Worm (Caenorhabditis elegans) whole organism, L4 larva: ENCODE results near the gene cyp-35B3.
A peak's percentile ranks its signal among the peaks of the same experiment; 100 is the strongest.

Experiments
- F37D6.2 ChIP-seq: sonication (generic microtip); optimal IDR thresholded peaks from 2 replicates; lab custom pipeline; 2016; ENCODE audit warnings: mild to moderate bottlenecking, missing genetic modification characterization, missing compliant biosample characterization
- F44E2.7 ChIP-seq: fragments of 200-800 bp; sonication (Bioruptor generic); IDR thresholded peaks from 2 replicates; pipeline ENCODE4 v2.1.2; 2022; ENCODE audit warnings: missing genetic modification characterization, missing compliant biosample characterization
- F49E8.2 ChIP-seq: sonication (generic microtip); optimal IDR thresholded peaks from 2 replicates; lab custom pipeline; 2016; ENCODE audit warnings: missing compliant biosample characterization, mild to moderate bottlenecking, missing genetic modification characterization, borderline replicate concordance
- T20F7.1 ChIP-seq: fragments of 200-800 bp; sonication (Bioruptor generic); optimal IDR thresholded peaks from 2 replicates; lab custom pipeline; 2018; ENCODE audit warnings: mild to moderate bottlenecking, missing genetic modification characterization, missing compliant biosample characterization
- ZK337.2 ChIP-seq: fragments of 200-800 bp; sonication (Bioruptor generic); IDR thresholded peaks from 2 replicates; pipeline ENCODE4 v1.3.6; 2022; ENCODE audit warnings: missing genetic modification reagents, missing genetic modification characterization, missing compliant biosample characterization
- aha-1 ChIP-seq: fragments of 150-350 bp; peaks from one replicate; lab custom pipeline; 2014; ENCODE audit warnings: missing biosample characterization, missing genetic modification characterization
- ceh-28 ChIP-seq: fragments of 150-350 bp; optimal IDR thresholded peaks from 2 replicates; lab custom pipeline; 2014; ENCODE audit warnings: missing biosample characterization, missing genetic modification reagents, missing genetic modification characterization
- daf-16 ChIP-seq, 3 experiments: sonication (generic microtip); optimal IDR thresholded peaks; 2 replicates each; lab custom pipeline; 2016 to 2017; ENCODE audit warnings: missing genetic modification characterization in 3 of 3, missing genetic modification reagents in 3 of 3, mild to moderate bottlenecking in 2 of 3, missing compliant biosample characterization in 2 of 3, missing biosample characterization in 1 of 3, moderate library complexity in 1 of 3
- daf-8 ChIP-seq: fragments of 200-800 bp; sonication (Bioruptor generic); IDR thresholded peaks from 2 replicates; pipeline ENCODE4 v1.3.6; 2022; ENCODE audit warnings: missing genetic modification characterization, missing compliant biosample characterization
- dmd-6 ChIP-seq: fragments of 200-800 bp; sonication (Bioruptor generic); IDR thresholded peaks from 2 replicates; pipeline ENCODE4 v1.3.6; 2022; ENCODE audit warnings: missing genetic modification reagents, missing genetic modification characterization, missing compliant biosample characterization
- egl-27 ChIP-seq: sonication (generic microtip); optimal IDR thresholded peaks from 3 replicates; lab custom pipeline; 2017; ENCODE audit warnings: missing biosample characterization, missing genetic modification reagents, missing genetic modification characterization
- fos-1 ChIP-seq: fragments of 150-350 bp; optimal IDR thresholded peaks from 2 replicates; lab custom pipeline; 2014; ENCODE audit warnings: missing biosample characterization, missing genetic modification characterization
- hlh-11 ChIP-seq: fragments of 200-800 bp; sonication (Bioruptor generic); optimal IDR thresholded peaks from 2 replicates; lab custom pipeline; 2018; ENCODE audit warnings: mild to moderate bottlenecking, missing genetic modification characterization, missing compliant biosample characterization
- hlh-30 ChIP-seq: sonication (generic microtip); optimal IDR thresholded peaks from 2 replicates; lab custom pipeline; 2017; ENCODE audit warnings: antibody characterized with exemption, mild to moderate bottlenecking, missing genetic modification characterization, missing compliant biosample characterization; ENCODE audit not compliant: insufficient read depth
- hmg-1.1 ChIP-seq: fragments of 200-800 bp; sonication (Bioruptor generic); IDR thresholded peaks from 2 replicates; pipeline ENCODE4 v1.3.6; 2022; ENCODE audit warnings: missing genetic modification reagents, missing genetic modification characterization, missing compliant biosample characterization
- lin-38 ChIP-seq: fragments of 200-800 bp; sonication (Bioruptor generic); IDR thresholded peaks from 2 replicates; pipeline ENCODE4 v1.3.6; 2022; ENCODE audit warnings: missing genetic modification reagents, missing genetic modification characterization, missing compliant biosample characterization
- lsy-2 ChIP-seq, 2 experiments: fragments of 150-350 bp in 1 of 2; sonication (generic microtip) in 1 of 2; optimal IDR thresholded peaks; 2 replicates each; lab custom pipeline; 2014 to 2017; ENCODE audit warnings: missing biosample characterization in 2 of 2, missing genetic modification characterization in 2 of 2
- madf-5 ChIP-seq, 2 experiments: fragments of 200-800 bp; sonication (Bioruptor generic); IDR thresholded peaks; 2 replicates each; pipeline ENCODE4 v1.3.6; 2022; ENCODE audit warnings: missing compliant biosample characterization in 2 of 2, missing genetic modification characterization in 2 of 2
- mxl-2 ChIP-seq: fragments of 200-800 bp; sonication (Bioruptor generic); conservative IDR thresholded peaks from 2 replicates; pipeline ENCODE4 v1.3.6; 2022; ENCODE audit warnings: missing genetic modification reagents, missing genetic modification characterization, missing compliant biosample characterization
- mxl-3 ChIP-seq: fragments of 200-800 bp; sonication (Bioruptor generic); optimal IDR thresholded peaks from 2 replicates; lab custom pipeline; 2018; ENCODE audit warnings: mild to moderate bottlenecking, missing genetic modification characterization, missing compliant biosample characterization
- nhr-10 ChIP-seq: fragments of 150-350 bp; optimal IDR thresholded peaks from 2 replicates; lab custom pipeline; 2014; ENCODE audit warnings: missing biosample characterization, missing genetic modification characterization
- nhr-11 ChIP-seq: fragments of 150-350 bp; optimal IDR thresholded peaks from 2 replicates; lab custom pipeline; 2014; ENCODE audit warnings: missing biosample characterization, missing genetic modification characterization
- nhr-237 ChIP-seq: sonication (generic microtip); optimal IDR thresholded peaks from 2 replicates; lab custom pipeline; 2017; ENCODE audit warnings: missing biosample characterization, missing genetic modification characterization
- nhr-25 ChIP-seq: sonication (generic microtip); optimal IDR thresholded peaks from 2 replicates; lab custom pipeline; 2017; ENCODE audit warnings: missing genetic modification characterization, mild to moderate bottlenecking, missing compliant biosample characterization, antibody characterized with exemption, moderate library complexity, borderline replicate concordance; ENCODE audit not compliant: insufficient read depth
- nhr-28 ChIP-seq: fragments of 150-350 bp; optimal IDR thresholded peaks from 2 replicates; lab custom pipeline; 2014; ENCODE audit warnings: missing biosample characterization, missing genetic modification characterization
- nhr-41 ChIP-seq: fragments of 200-800 bp; sonication (Bioruptor generic); IDR thresholded peaks from 2 replicates; pipeline ENCODE4 v1.3.6; 2022; ENCODE audit warnings: missing genetic modification reagents, missing genetic modification characterization, missing compliant biosample characterization
- nhr-42 ChIP-seq: fragments of 200-800 bp; sonication (Bioruptor generic); IDR thresholded peaks from 2 replicates; pipeline ENCODE4 v1.3.6; 2022; ENCODE audit warnings: missing genetic modification characterization, missing compliant biosample characterization
- nhr-6 ChIP-seq: fragments of 150-350 bp; optimal IDR thresholded peaks from 2 replicates; lab custom pipeline; 2014; ENCODE audit warnings: missing biosample characterization, missing genetic modification characterization
- nhr-76 ChIP-seq: fragments of 150-350 bp; optimal IDR thresholded peaks from 2 replicates; lab custom pipeline; 2014; ENCODE audit warnings: missing biosample characterization, missing genetic modification characterization
- pqm-1 ChIP-seq: sonication (generic microtip); optimal IDR thresholded peaks from 2 replicates; lab custom pipeline; 2017; ENCODE audit warnings: missing biosample characterization, missing genetic modification characterization
- set-16 ChIP-seq: fragments of 200-800 bp; sonication (Bioruptor generic); IDR thresholded peaks from 2 replicates; pipeline ENCODE4 v1.3.6; 2022; ENCODE audit warnings: missing genetic modification reagents, missing genetic modification characterization, missing compliant biosample characterization
- skn-1 ChIP-seq: fragments of 150-350 bp; optimal IDR thresholded peaks from 2 replicates; lab custom pipeline; 2014; ENCODE audit warnings: missing biosample characterization, missing genetic modification characterization
- spr-3 ChIP-seq: fragments of 200-800 bp; sonication (Bioruptor generic); optimal IDR thresholded peaks from 2 replicates; lab custom pipeline; 2018; ENCODE audit warnings: mild to moderate bottlenecking, missing genetic modification characterization, missing compliant biosample characterization
- tag-97 ChIP-seq: fragments of 200-800 bp; sonication (Bioruptor generic); IDR thresholded peaks from 2 replicates; pipeline ENCODE4 v1.3.6; 2022; ENCODE audit warnings: missing genetic modification characterization, missing compliant biosample characterization
- unc-130 ChIP-seq: sonication (generic microtip); optimal IDR thresholded peaks from 2 replicates; lab custom pipeline; 2016; ENCODE audit warnings: missing genetic modification reagents, missing genetic modification characterization, missing compliant biosample characterization
- unc-39 ChIP-seq: sonication (generic microtip); optimal IDR thresholded peaks from 2 replicates; lab custom pipeline; 2017; ENCODE audit warnings: missing biosample characterization, missing genetic modification characterization
- vab-7 ChIP-seq: fragments of 200-800 bp; sonication (Bioruptor generic); IDR thresholded peaks from 2 replicates; pipeline ENCODE4 v1.3.6; 2022; ENCODE audit warnings: missing genetic modification reagents, missing genetic modification characterization, missing compliant biosample characterization
- zfp-3 ChIP-seq: fragments of 200-800 bp; sonication (Bioruptor generic); conservative IDR thresholded peaks from 2 replicates; pipeline ENCODE4 v1.3.6; 2022; ENCODE audit warnings: missing genetic modification reagents, missing genetic modification characterization, missing compliant biosample characterization

Gene cyp-35B3

DNA sequence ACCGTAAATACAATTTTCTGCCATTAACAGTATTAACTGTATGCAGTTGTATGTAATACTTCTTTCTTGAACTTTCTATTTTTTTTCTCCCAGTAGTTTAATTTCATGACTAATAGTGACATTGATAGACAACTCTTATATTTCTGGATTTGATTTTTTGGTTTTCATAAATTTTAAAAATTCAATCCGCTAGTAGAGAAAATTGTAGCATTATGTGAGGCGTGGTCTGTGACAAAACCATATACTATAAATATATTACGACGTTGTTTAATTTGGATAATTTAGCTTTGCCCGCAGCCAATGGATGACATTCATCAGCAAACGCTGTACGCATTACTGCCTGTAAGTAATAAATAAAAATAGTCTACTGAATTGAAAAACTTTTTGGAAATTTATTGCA, 16.1 kb upstream of the cyp-35B3 start, which contains the start of gene srx-64:
Gene srx-64 (plus strand): TSS at position 301 of the 400 bp plus-strand sequence.
- TF ChIP-seq nhr-76 (no peak), F37D6.2 (tag; lab: Kevin White, UChicago) (no peak), daf-8 (GFP tag; lab: Robert Waterston, UW) (no peak), lin-38 (no peak), hlh-30 (no peak), aha-1 (tag; lab: Kevin White, UChicago) (no peak), nhr-237 (no peak), hlh-11 (tag; lab: Kevin White, UChicago) (no peak), madf-5 (GFP tag; IDR thresholded peaks at IDR 0.05; lab: Robert Waterston, UW) (no peak), spr-3 (GFP tag; lab: Kevin White, UChicago) (no peak), lsy-2 (tag; optimal IDR thresholded peaks at IDR 0.05; lab: Kevin White, UChicago) (no peak), T20F7.1 (GFP tag; lab: Kevin White, UChicago) (no peak), nhr-10 (no peak), hmg-1.1 (no peak)

DNA sequence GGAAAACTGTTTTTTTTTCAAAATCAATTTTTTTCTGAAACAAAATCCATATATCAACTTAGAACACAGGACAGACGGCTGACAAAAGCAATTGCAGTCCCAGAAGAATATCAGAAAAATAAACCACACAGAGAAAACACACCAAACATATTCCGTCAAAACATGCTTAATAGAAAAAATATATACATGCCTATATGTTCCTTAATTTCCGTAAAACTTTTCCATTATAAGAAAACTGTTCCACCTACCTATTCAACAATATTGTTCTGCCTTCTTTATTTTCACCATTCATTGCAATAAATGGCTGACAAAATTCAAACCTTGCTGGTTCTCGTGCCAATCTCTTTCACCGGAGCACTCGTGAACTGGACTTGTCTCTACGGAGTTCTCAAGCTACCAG, 13.8 kb upstream of the cyp-35B3 start, which contains the start of gene srx-63:
Gene srx-63 (plus strand): TSS at position 301 of the 400 bp plus-strand sequence.
- TF ChIP-seq daf-8 (GFP tag; lab: Robert Waterston, UW): no peak
- TF ChIP-seq tag-97 (GFP tag; lab: Robert Waterston, UW): no peak
- TF ChIP-seq fos-1 (tag; lab: Kevin White, UChicago): no peak
- TF ChIP-seq unc-130 (GFP tag; lab: Kevin White, UChicago): no peak
- no peak for TF ChIP-seq unc-39 (tag; lab: Kevin White, UChicago)
- no peak for TF ChIP-seq ceh-28 (tag; lab: Kevin White, UChicago)
- no peak for TF ChIP-seq nhr-76
- TF ChIP-seq mxl-3: no peak

DNA sequence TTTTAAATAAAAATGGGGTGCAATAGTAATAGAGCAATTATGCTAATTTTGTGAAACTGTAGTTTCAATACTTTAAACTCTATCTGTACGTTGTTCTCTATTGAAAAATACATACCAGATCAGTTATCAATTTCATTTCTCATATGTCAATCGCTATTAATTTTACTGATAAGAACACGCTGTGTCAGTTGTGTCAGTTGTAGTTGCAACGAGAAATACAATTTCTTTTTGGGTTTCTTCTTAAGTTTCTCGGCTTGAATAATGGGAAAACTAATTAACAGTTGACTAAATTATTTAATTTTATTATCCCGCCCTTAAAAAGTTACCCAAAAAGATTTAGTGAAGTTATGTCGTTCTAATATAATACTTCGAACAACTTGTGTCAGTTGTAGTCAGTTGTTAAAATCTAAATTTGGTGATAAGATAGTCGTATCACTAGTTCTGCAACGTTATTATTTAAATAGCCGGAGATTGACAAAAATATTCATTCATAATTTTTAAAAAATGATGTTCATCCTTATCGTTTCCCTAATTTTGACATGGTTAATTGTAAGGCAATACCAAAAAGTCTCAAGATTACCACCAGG, 9.2 kb upstream of the cyp-35B3 start, which contains the start of gene cyp-35A5:
Gene cyp-35A5 (plus strand): TSS at position 435 of the 587 bp plus-strand sequence.
- TF ChIP-seq skn-1 (tag; lab: Kevin White, UChicago): no peak
- 0 out of 2 replicates have a peak, but pooled peaks have one; percentile 34 for TF ChIP-seq dmd-6 (GFP tag; lab: Robert Waterston, UW)
- peak; percentile 86 for TF ChIP-seq nhr-28 (tag; lab: Kevin White, UChicago)
- peak; percentile 7 for TF ChIP-seq pqm-1 (tag; lab: Kevin White, UChicago)
- no peak for TF ChIP-seq nhr-42 (GFP tag; lab: Robert Waterston, UW)

- TF ChIP-seq nhr-76 (no peak), nhr-28 (tag; lab: Kevin White, UChicago) (peak; percentile 92), daf-8 (GFP tag; lab: Robert Waterston, UW) (no peak), F44E2.7 (GFP tag; lab: Robert Waterston, UW) (no peak), set-16 (GFP tag; lab: Robert Waterston, UW) (no peak), vab-7 (no peak), ZK337.2 (no peak), nhr-41 (GFP tag; lab: Robert Waterston, UW) (no peak), skn-1 (tag; lab: Kevin White, UChicago) (no peak), mxl-2 (GFP tag; lab: Robert Waterston, UW) (no peak), daf-16 (GFP tag; optimal IDR thresholded peaks at IDR 0.05; lab: Kevin White, UChicago) (no peak), daf-16 (tag; optimal IDR thresholded peaks at IDR 0.05; lab: Kevin White, UChicago) (peak; percentile 68), egl-27 (tag; lab: Kevin White, UChicago) (no peak), zfp-3 (no peak), hlh-30 (no peak), nhr-6 (tag; lab: Kevin White, UChicago) (no peak), F49E8.2 (tag; lab: Kevin White, UChicago) (no peak), nhr-25 (tag; lab: Kevin White, UChicago) (no peak), nhr-11 (tag; lab: Kevin White, UChicago) (no peak)
These were observed 6.4 kb upstream of the cyp-35B3 start, which contains the start of gene cyp-35B1 for ce11 chrV:3938789-3939188. Gene cyp-35B1 (plus strand): TSS chrV:3939032.
